Worm (Caenorhabditis elegans) whole organism, late embryonic: Measurements from ENCODE around the gene zfp-1.

Experiments
- ceh-22 ChIP-seq: sonication (generic microtip); optimal IDR thresholded peaks from 2 replicates; lab custom pipeline; 2017; ENCODE audit warnings: missing biosample characterization, missing genetic modification characterization
- ceh-31 ChIP-seq: sonication (generic microtip); optimal IDR thresholded peaks from 2 replicates; lab custom pipeline; 2016; ENCODE audit warnings: missing genetic modification characterization, missing compliant biosample characterization
- dmd-4 ChIP-seq: sonication (generic microtip); optimal IDR thresholded peaks from 2 replicates; lab custom pipeline; 2016; ENCODE audit warnings: borderline replicate concordance, missing genetic modification characterization, missing compliant biosample characterization
- fkh-10 ChIP-seq: fragments of 150-350 bp; optimal IDR thresholded peaks from 2 replicates; lab custom pipeline; 2014; ENCODE audit warnings: missing biosample characterization, missing genetic modification reagents, missing genetic modification characterization
- lim-6 ChIP-seq: sonication (generic microtip); optimal IDR thresholded peaks from 2 replicates; lab custom pipeline; 2016; ENCODE audit warnings: missing genetic modification characterization, missing compliant biosample characterization
- nhr-11 ChIP-seq: fragments of 150-350 bp; optimal IDR thresholded peaks from 2 replicates; lab custom pipeline; 2014; ENCODE audit warnings: missing biosample characterization, missing genetic modification characterization
- pha-4 ChIP-seq: fragments of 150-350 bp; optimal IDR thresholded peaks from 2 replicates; lab custom pipeline; 2018; ENCODE audit warnings: missing biosample characterization, missing genetic modification reagents, missing genetic modification characterization
- pqm-1 ChIP-seq: sonication (generic microtip); optimal IDR thresholded peaks from 2 replicates; lab custom pipeline; 2016; ENCODE audit warnings: missing genetic modification characterization, missing compliant biosample characterization
- unc-55 ChIP-seq: sonication (generic microtip); optimal IDR thresholded peaks from 2 replicates; lab custom pipeline; 2017; ENCODE audit warnings: missing biosample characterization, missing genetic modification reagents, missing genetic modification characterization

- no peak for TF ChIP-seq ceh-22 (tag; lab: Kevin White, UChicago)
- TF ChIP-seq ceh-31 (tag; lab: Kevin White, UChicago), result no peak
- TF ChIP-seq dmd-4 (tag; lab: Kevin White, UChicago), result no peak
- no peak for TF ChIP-seq nhr-11 (tag; lab: Kevin White, UChicago)
- no peak for TF ChIP-seq lim-6 (tag; lab: Kevin White, UChicago)
- TF ChIP-seq pqm-1 (tag; lab: Kevin White, UChicago), result no peak
- TF ChIP-seq pha-4 (tag; lab: Kevin White, UChicago), result no peak
- no peak for TF ChIP-seq unc-55
- TF ChIP-seq fkh-10, result no peak
Observed at ce11 chrIII:8748620-8749019, 42.7 kb upstream of the zfp-1 start.
